Fruit fly (Drosophila melanogaster) Kc167 (cell line): ENCODE data around the gene CG42458.

Experiments used
- Myc ChIP-seq: fragments of >200 bp; optimal IDR thresholded peaks from 2 replicates; lab custom pipeline; 2017; ENCODE audit warnings: missing external identifiers
- Sin3A ChIP-seq: fragments of >200 bp; optimal IDR thresholded peaks from 2 replicates; lab custom pipeline; 2018; ENCODE audit warnings: missing external identifiers
- h ChIP-seq: fragments of >200 bp; optimal IDR thresholded peaks from 3 replicates; lab custom pipeline; 2018; ENCODE audit warnings: missing external identifiers
- insv ChIP-seq: fragments of >200 bp; optimal IDR thresholded peaks from 3 replicates; lab custom pipeline; 2018; ENCODE audit warnings: missing external identifiers
- psq ChIP-seq: fragments of >200 bp; optimal IDR thresholded peaks from 2 replicates; lab custom pipeline; 2017; ENCODE audit warnings: missing external identifiers
- ttk ChIP-seq: sonication (Bioruptor generic); optimal IDR thresholded peaks from 2 replicates; lab custom pipeline; 2017; ENCODE audit warnings: missing external identifiers

CG42458 gene

dm6 chr3L:7423517-7423916 is at the start of gene CG42458:
CG42458 (plus strand) TSS chr3L:7423827.
- no peak for TF ChIP-seq Myc
- TF ChIP-seq ttk (lab: Kevin White, UChicago), result no peak
- TF ChIP-seq insv (lab: Kevin White, UChicago), result no peak
- TF ChIP-seq h, result no peak
- no peak for TF ChIP-seq Sin3A
- TF ChIP-seq psq (lab: Kevin White, UChicago), result no peak

dm6 chr3L:7376151-7376550 is 47.5 kb upstream of the CG42458 start:
- TF ChIP-seq psq (lab: Kevin White, UChicago), result no peak
- no peak for TF ChIP-seq Myc
- no peak for TF ChIP-seq Sin3A
- TF ChIP-seq insv (lab: Kevin White, UChicago), result no peak
- TF ChIP-seq h, result no peak

- no peak for TF ChIP-seq ttk (lab: Kevin White, UChicago)
These were observed 46.8 kb upstream of the CG42458 start for dm6 chr3L:7376830-7377229.

dm6 chr3L:7380395-7380794 is 43.2 kb upstream of the CG42458 start:
- TF ChIP-seq insv (lab: Kevin White, UChicago) (no peak), h (no peak), Sin3A (no peak), ttk (lab: Kevin White, UChicago) (no peak), psq (lab: Kevin White, UChicago) (no peak), Myc (no peak)

- no peak for TF ChIP-seq insv (lab: Kevin White, UChicago)
- TF ChIP-seq h, result no peak
- no peak for TF ChIP-seq psq (lab: Kevin White, UChicago)
- TF ChIP-seq Sin3A, result no peak
- TF ChIP-seq Myc, result no peak
- TF ChIP-seq ttk (lab: Kevin White, UChicago), result no peak
These were observed 42.2 kb upstream of the CG42458 start, which contains the start of the genes SMSr and smid for dm6 chr3L:7381359-7381976. SMSr (minus strand) TSS chr3L:7381474. smid (plus strand) TSS chr3L:7381614.

dm6 chr3L:7387814-7388213 is 35.8 kb upstream of the CG42458 start, which contains the start of gene CG8564:
CG8564 (minus strand) TSS chr3L:7387914.
- no peak for TF ChIP-seq h
- TF ChIP-seq insv (lab: Kevin White, UChicago), result no peak
- TF ChIP-seq ttk (lab: Kevin White, UChicago), result no peak
- no peak for TF ChIP-seq Myc
- no peak for TF ChIP-seq psq (lab: Kevin White, UChicago)
- TF ChIP-seq Sin3A, result no peak

- TF ChIP-seq Myc, result no peak
These were observed 33.6 kb upstream of the CG42458 start for dm6 chr3L:7390004-7390403.

- TF ChIP-seq psq (lab: Kevin White, UChicago), result no peak
- no peak for TF ChIP-seq h
- no peak for TF ChIP-seq ttk (lab: Kevin White, UChicago)
- no peak for TF ChIP-seq Sin3A
- no peak for TF ChIP-seq Myc
- no peak for TF ChIP-seq insv (lab: Kevin White, UChicago)
These were observed 33.2 kb upstream of the CG42458 start, which contains the start of gene CG8563 for dm6 chr3L:7390442-7390841. CG8563 (plus strand) TSS chr3L:7390742.

- TF ChIP-seq ttk (lab: Kevin White, UChicago) (no peak), psq (lab: Kevin White, UChicago) (no peak), insv (lab: Kevin White, UChicago) (no peak), Sin3A (no peak), Myc (no peak), h (no peak)
These were observed 27.6 kb upstream of the CG42458 start, which contains the start of gene CG32379 for dm6 chr3L:7396055-7396454. CG32379 (plus strand) TSS chr3L:7396355.

dm6 chr3L:7397979-7398378 is 25.6 kb upstream of the CG42458 start, which contains the start of gene CG8562:
CG8562 (plus strand) TSS chr3L:7398285.
- no peak for TF ChIP-seq Sin3A
- no peak for TF ChIP-seq insv (lab: Kevin White, UChicago)
- TF ChIP-seq Myc, result no peak
- TF ChIP-seq h, result no peak
- TF ChIP-seq psq (lab: Kevin White, UChicago), result no peak
- TF ChIP-seq ttk (lab: Kevin White, UChicago), result no peak

dm6 chr3L:7399770-7400169 is 23.9 kb upstream of the CG42458 start, which contains the start of gene CG18417:
CG18417 (plus strand) TSS chr3L:7400070.
- TF ChIP-seq h (no peak), Sin3A (no peak)

- TF ChIP-seq Myc (no peak), insv (lab: Kevin White, UChicago) (no peak), Sin3A (no peak), psq (lab: Kevin White, UChicago) (no peak), h (no peak)
These were observed 21.7 kb upstream of the CG42458 start for dm6 chr3L:7401972-7402371.

- TF ChIP-seq h, result no peak
- no peak for TF ChIP-seq Sin3A
- TF ChIP-seq ttk (lab: Kevin White, UChicago), result no peak
- TF ChIP-seq psq (lab: Kevin White, UChicago), result no peak
- no peak for TF ChIP-seq insv (lab: Kevin White, UChicago)
- no peak for TF ChIP-seq Myc
These were observed 19.5 kb upstream of the CG42458 start, which contains the start of gene CG8560 for dm6 chr3L:7404081-7404480. CG8560 (minus strand) TSS chr3L:7404181.

- no peak for TF ChIP-seq insv (lab: Kevin White, UChicago)
These were observed 1.0 kb upstream of the CG42458 start for dm6 chr3L:7422578-7422977.
